Fruit fly (Drosophila melanogaster) whole organism, prepupa: ENCODE results near the gene Sar1.

ENCODE experiments used
- CG10669 ChIP-seq: fragments of 200-800 bp; sonication (Bioruptor generic); optimal IDR thresholded peaks from 3 replicates; lab custom pipeline; 2018; ENCODE audit warnings: missing biosample characterization, mild to moderate bottlenecking, missing genetic modification characterization, moderate library complexity
- CG11294 ChIP-seq: fragments of 200-800 bp; sonication (Bioruptor generic); IDR thresholded peaks from 2 replicates; pipeline ENCODE4 v1.3.6; 2022; ENCODE audit warnings: missing biosample characterization, missing genetic modification characterization
- CG11762 ChIP-seq: fragments of 200-800 bp; sonication (Bioruptor generic); optimal IDR thresholded peaks from 3 replicates; lab custom pipeline; 2016; ENCODE audit warnings: missing biosample characterization, missing genetic modification characterization; ENCODE audit not compliant: insufficient read depth
- CG11902 ChIP-seq: fragments of 200-800 bp; sonication (Bioruptor generic); optimal IDR thresholded peaks from 3 replicates; lab custom pipeline; 2016; ENCODE audit warnings: missing biosample characterization, missing genetic modification characterization
- CG1621 ChIP-seq: fragments of 200-800 bp; sonication (Bioruptor generic); optimal IDR thresholded peaks from 3 replicates; lab custom pipeline; 2018; ENCODE audit warnings: missing biosample characterization, mild to moderate bottlenecking, missing genetic modification characterization
- CG3032 ChIP-seq: fragments of 200-800 bp; optimal IDR thresholded peaks from 2 replicates; lab custom pipeline; 2019; ENCODE audit warnings: missing biosample characterization, mild to moderate bottlenecking, missing genetic modification characterization, moderate library complexity
- CG32006 ChIP-seq: fragments of 200-800 bp; sonication (Bioruptor generic); optimal IDR thresholded peaks from 3 replicates; lab custom pipeline; 2017; ENCODE audit warnings: missing biosample characterization, mild to moderate bottlenecking, missing genetic modification characterization
- CG3919 ChIP-seq: fragments of 200-800 bp; sonication (Bioruptor generic); optimal IDR thresholded peaks from 3 replicates; lab custom pipeline; 2016; ENCODE audit warnings: missing biosample characterization, missing genetic modification characterization
- CG6276 ChIP-seq: fragments of 200-800 bp; sonication (Bioruptor generic); optimal IDR thresholded peaks from 2 replicates; lab custom pipeline; 2017; ENCODE audit warnings: missing biosample characterization, mild to moderate bottlenecking, missing genetic modification characterization
- CG6792 ChIP-seq: fragments of 200-800 bp; sonication (Bioruptor generic); optimal IDR thresholded peaks from 3 replicates; lab custom pipeline; 2016; ENCODE audit warnings: missing biosample characterization, missing genetic modification characterization
- CG6808 ChIP-seq: fragments of 200-800 bp; sonication (Bioruptor generic); optimal IDR thresholded peaks from 3 replicates; lab custom pipeline; 2017; ENCODE audit warnings: missing biosample characterization, missing genetic modification characterization, mild to moderate bottlenecking, moderate library complexity, missing genetic modification reagents
- CG6854 ChIP-seq: fragments of 200-800 bp; sonication (Bioruptor generic); optimal IDR thresholded peaks from 2 replicates; lab custom pipeline; 2017; ENCODE audit warnings: missing biosample characterization, mild to moderate bottlenecking, missing genetic modification characterization
- CG7368 ChIP-seq: fragments of 200-800 bp; sonication (Bioruptor generic); optimal IDR thresholded peaks from 3 replicates; lab custom pipeline; 2016; ENCODE audit warnings: missing biosample characterization, missing genetic modification characterization
- CG8119 ChIP-seq: fragments of 200-800 bp; sonication (Bioruptor generic); IDR thresholded peaks from 3 replicates; pipeline ENCODE4 v1.3.6; 2022; ENCODE audit warnings: missing biosample characterization, missing genetic modification characterization
- CG8319 ChIP-seq: fragments of 200-800 bp; sonication (Bioruptor generic); optimal IDR thresholded peaks from 3 replicates; lab custom pipeline; 2016; ENCODE audit warnings: missing biosample characterization, missing genetic modification characterization
- CG8632 ChIP-seq: fragments of 200-800 bp; sonication (Bioruptor generic); optimal IDR thresholded peaks from 3 replicates; lab custom pipeline; 2016; ENCODE audit warnings: missing biosample characterization, missing genetic modification characterization
- Eip78C ChIP-seq: fragments of 200-800 bp; sonication (Bioruptor generic); peaks from one replicate; lab custom pipeline; 2016; ENCODE audit warnings: missing biosample characterization, missing genetic modification characterization
- Eip93F ChIP-seq: fragments of 200-800 bp; sonication (Bioruptor generic); optimal IDR thresholded peaks from 2 replicates; lab custom pipeline; 2016; ENCODE audit warnings: missing biosample characterization, mild to moderate bottlenecking, missing genetic modification characterization
- Ets21C ChIP-seq: fragments of 200-800 bp; sonication (Bioruptor generic); optimal IDR thresholded peaks from 3 replicates; lab custom pipeline; 2016; ENCODE audit warnings: missing biosample characterization, missing genetic modification characterization
- Ets96B ChIP-seq: fragments of 200-800 bp; optimal IDR thresholded peaks from 2 replicates; lab custom pipeline; 2019; ENCODE audit warnings: missing biosample characterization, mild to moderate bottlenecking, missing genetic modification characterization, moderate library complexity
- Hr38 ChIP-seq: sonication (Bioruptor generic); optimal IDR thresholded peaks from 2 replicates; lab custom pipeline; 2016; ENCODE audit warnings: missing biosample characterization, missing genetic modification characterization
- Hr39 ChIP-seq: fragments of 200-800 bp; sonication (Bioruptor generic); optimal IDR thresholded peaks from 2 replicates; lab custom pipeline; 2016; ENCODE audit warnings: missing biosample characterization, missing genetic modification characterization
- Hr4 ChIP-seq: fragments of 200-800 bp; sonication (Bioruptor generic); optimal IDR thresholded peaks from 3 replicates; lab custom pipeline; 2016; ENCODE audit warnings: missing biosample characterization, missing genetic modification characterization
- Lpt ChIP-seq: fragments of 200-800 bp; sonication (Bioruptor generic); optimal IDR thresholded peaks from 3 replicates; lab custom pipeline; 2016; ENCODE audit warnings: missing biosample characterization, missing genetic modification characterization
- Smox ChIP-seq: fragments of 200-800 bp; sonication (Bioruptor generic); optimal IDR thresholded peaks from 3 replicates; lab custom pipeline; 2016; ENCODE audit warnings: missing biosample characterization, missing genetic modification characterization
- Sox14 ChIP-seq: fragments of 200-800 bp; sonication (Bioruptor generic); optimal IDR thresholded peaks from 3 replicates; lab custom pipeline; 2016; ENCODE audit warnings: missing biosample characterization, missing genetic modification characterization
- Sox15 ChIP-seq: fragments of 200-800 bp; sonication (Bioruptor generic); optimal IDR thresholded peaks from 3 replicates; lab custom pipeline; 2016; ENCODE audit warnings: missing biosample characterization, missing genetic modification characterization
- achi ChIP-seq: fragments of 200-800 bp; sonication (Bioruptor generic); optimal IDR thresholded peaks from 3 replicates; lab custom pipeline; 2016; ENCODE audit warnings: missing biosample characterization, missing genetic modification characterization
- cyc ChIP-seq: fragments of 200-800 bp; sonication (Bioruptor generic); optimal IDR thresholded peaks from 3 replicates; lab custom pipeline; 2016; ENCODE audit warnings: missing biosample characterization, missing genetic modification characterization
- dsx ChIP-seq: fragments of 200-800 bp; optimal IDR thresholded peaks from 3 replicates; lab custom pipeline; 2019; ENCODE audit warnings: missing biosample characterization, mild to moderate bottlenecking, missing genetic modification characterization, moderate library complexity; ENCODE audit not compliant: poor library complexity, severe bottlenecking
- eg ChIP-seq: fragments of 200-800 bp; sonication (Bioruptor generic); IDR thresholded peaks from 3 replicates; pipeline ENCODE4 v1.3.6; 2022; ENCODE audit warnings: missing biosample characterization, missing genetic modification characterization
- esn ChIP-seq: fragments of 200-800 bp; sonication (Bioruptor generic); optimal IDR thresholded peaks from 2 replicates; lab custom pipeline; 2016; ENCODE audit warnings: missing biosample characterization, mild to moderate bottlenecking, missing genetic modification characterization, moderate library complexity
- fd59A ChIP-seq: fragments of 200-800 bp; sonication (Bioruptor generic); optimal IDR thresholded peaks from 2 replicates; lab custom pipeline; 2017; ENCODE audit warnings: missing biosample characterization, mild to moderate bottlenecking, missing genetic modification characterization, missing genetic modification reagents
- fd85E ChIP-seq: fragments of 200-800 bp; sonication (Bioruptor generic); optimal IDR thresholded peaks from 3 replicates; lab custom pipeline; 2016; ENCODE audit warnings: missing biosample characterization, missing genetic modification characterization
- fkh ChIP-seq: fragments of 200-800 bp; sonication (Bioruptor generic); optimal IDR thresholded peaks from 3 replicates; lab custom pipeline; 2017; ENCODE audit warnings: missing biosample characterization, mild to moderate bottlenecking, missing genetic modification characterization, moderate library complexity
- lz ChIP-seq: fragments of 200-800 bp; sonication (Bioruptor generic); optimal IDR thresholded peaks from 3 replicates; lab custom pipeline; 2016; ENCODE audit warnings: missing biosample characterization, missing genetic modification characterization
- net ChIP-seq: fragments of 200-800 bp; sonication (Bioruptor generic); optimal IDR thresholded peaks from 3 replicates; lab custom pipeline; 2016; ENCODE audit warnings: missing biosample characterization, missing genetic modification characterization
- salr ChIP-seq, 2 experiments: fragments of 200-800 bp; sonication (Bioruptor generic); optimal IDR thresholded peaks; 3 replicates each; lab custom pipeline; 2016 to 2018; ENCODE audit warnings: missing biosample characterization in 2 of 2, missing genetic modification characterization in 2 of 2, mild to moderate bottlenecking in 1 of 2
- spab ChIP-seq: fragments of 200-800 bp; sonication (Bioruptor generic); optimal IDR thresholded peaks from 2 replicates; lab custom pipeline; 2017; ENCODE audit warnings: missing biosample characterization, mild to moderate bottlenecking, missing genetic modification characterization, missing genetic modification reagents
- ss ChIP-seq, 2 experiments: fragments of 200-800 bp; sonication (Bioruptor generic); optimal IDR thresholded peaks; 2 replicates in 1 of 2; 3 replicates in 1 of 2; lab custom pipeline; 2017 to 2018; ENCODE audit warnings: mild to moderate bottlenecking in 2 of 2, missing biosample characterization in 2 of 2, missing genetic modification characterization in 2 of 2, moderate library complexity in 1 of 2
- vri ChIP-seq: fragments of 200-800 bp; sonication (Bioruptor generic); optimal IDR thresholded peaks from 3 replicates; lab custom pipeline; 2016; ENCODE audit warnings: missing biosample characterization, mild to moderate bottlenecking, missing genetic modification characterization

Gene Sar1

DNA sequence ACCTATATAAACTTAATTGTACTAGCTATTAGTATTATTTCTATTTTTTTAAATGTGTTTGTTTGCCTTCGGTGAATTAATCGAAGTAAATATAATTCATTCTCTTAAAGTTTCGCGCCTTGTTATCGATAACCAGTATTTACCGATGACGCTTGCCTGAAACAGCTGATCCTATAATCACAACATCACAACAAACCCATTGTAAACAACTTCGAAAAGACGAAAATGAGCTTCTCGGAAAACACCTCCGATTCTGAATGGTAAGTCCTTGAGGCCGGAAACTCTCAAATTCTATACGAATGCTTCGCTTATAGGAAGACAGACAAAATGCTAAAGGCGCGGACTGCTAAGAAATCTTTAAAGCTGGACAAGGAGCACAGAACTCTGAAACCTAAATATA is 23.5 kb downstream of the Sar1 start, which contains the start of gene CG34149:
Gene CG34149 (plus strand): TSS at position 187 of the 400 bp plus-strand sequence.
- TF ChIP-seq Ets21C (GFP tag; lab: Kevin White, UChicago) = no peak
- TF ChIP-seq CG6276 = no peak
- peak; percentile 82 for TF ChIP-seq fkh
- TF ChIP-seq CG10669 (GFP tag; lab: Kevin White, UChicago) = no peak
- TF ChIP-seq CG8119 = no peak

DNA sequence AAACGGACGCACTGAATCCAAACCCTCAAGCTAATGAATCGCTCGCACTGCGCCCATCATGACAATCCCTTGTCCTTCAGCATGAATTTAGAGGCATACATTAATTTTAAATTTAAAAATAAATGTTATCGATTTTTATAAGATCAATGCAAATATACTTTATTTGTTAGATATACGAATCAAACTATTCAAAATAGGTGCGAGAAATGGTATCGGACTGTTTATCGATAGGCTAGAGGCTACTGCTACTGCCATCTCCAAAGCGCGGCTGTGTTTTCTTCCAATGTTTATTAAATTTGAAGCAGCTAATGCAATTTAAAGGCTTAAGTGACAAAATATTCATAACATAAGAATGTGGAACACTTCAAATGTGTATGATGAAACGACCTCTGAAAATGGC is 24.6 kb downstream of the Sar1 start, which contains the start of gene CG43342:
Gene CG43342 (plus strand): TSS at position 264 of the 400 bp plus-strand sequence.
- no peak for TF ChIP-seq Hr38 (GFP tag; lab: Kevin White, UChicago)
- no peak for TF ChIP-seq CG32006 (GFP tag; lab: Kevin White, UChicago)
- no peak for TF ChIP-seq ss (GFP tag; optimal IDR thresholded peaks at IDR 0.05; lab: Kevin White, UChicago)
- no peak for TF ChIP-seq CG6854 (GFP tag; lab: Kevin White, UChicago)
- TF ChIP-seq achi (GFP tag; lab: Kevin White, UChicago) = no peak
- peak; percentile 64 for TF ChIP-seq fkh

DNA sequence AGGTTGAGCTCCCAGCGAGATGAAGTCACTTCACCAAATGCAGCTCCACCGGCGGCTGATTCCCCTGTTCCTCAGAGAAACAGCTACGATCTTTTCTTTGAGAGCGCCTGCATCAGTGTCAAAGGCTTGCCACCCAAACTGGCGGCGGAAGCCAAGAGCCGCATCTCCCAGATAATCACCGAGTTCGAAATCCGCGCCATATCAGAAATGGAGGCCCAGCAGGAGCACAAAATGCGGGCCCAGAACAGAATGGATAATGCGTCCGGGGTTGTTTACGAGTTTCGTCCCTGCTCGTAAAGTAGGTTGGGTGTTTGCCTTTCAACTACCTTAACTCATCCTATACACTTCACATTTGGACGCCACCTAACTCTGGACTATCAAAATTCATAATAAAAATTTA is 25.2 kb downstream of the Sar1 start, which contains the start of gene Gpdh3:
Gene Gpdh3 (plus strand): TSS at position 301 of the 400 bp plus-strand sequence.
- TF ChIP-seq CG11902 (no peak), Ets21C (GFP tag; lab: Kevin White, UChicago) (no peak), eg (GFP tag; lab: Robert Waterston, UW) (no peak), salr (GFP tag; optimal IDR thresholded peaks at IDR 0.05; lab: Kevin White, UChicago) (no peak), Ets96B (no peak), spab (GFP tag; lab: Kevin White, UChicago) (no peak), net (GFP tag; lab: Kevin White, UChicago) (no peak), CG6276 (no peak), Sox14 (GFP tag; lab: Kevin White, UChicago) (no peak), Eip78C (GFP tag; lab: Kevin White, UChicago) (no peak), CG3919 (GFP tag; lab: Kevin White, UChicago) (no peak), cyc (no peak)

DNA sequence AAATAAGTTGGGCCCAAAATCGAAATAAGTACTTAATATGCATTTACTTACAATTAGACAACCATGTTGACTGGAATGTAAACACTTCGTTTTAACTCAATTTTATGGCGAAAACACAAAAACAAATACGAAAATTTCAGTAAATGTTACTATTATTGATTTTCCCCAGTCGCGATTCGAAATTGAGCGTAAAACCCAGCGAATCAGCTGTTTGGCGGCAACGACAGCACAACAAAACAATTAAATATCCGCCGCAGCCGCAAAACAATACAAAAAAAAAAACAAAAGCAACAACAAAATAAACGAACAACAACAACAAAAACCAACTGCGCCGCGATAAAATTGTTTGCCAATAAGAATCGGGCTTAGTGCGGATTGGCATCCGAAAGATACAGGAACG is 33.1 kb downstream of the Sar1 start, which contains the start of the genes CAH8 and CG7059:
Gene CAH8 (minus strand): TSS at position 101 of the 400 bp plus-strand sequence.
Gene CG7059 (plus strand): TSS at position 167 of the 400 bp plus-strand sequence.
- no peak for TF ChIP-seq Smox (GFP tag; lab: Kevin White, UChicago)
- no peak for TF ChIP-seq fd85E (GFP tag; lab: Kevin White, UChicago)
- TF ChIP-seq CG6854 (GFP tag; lab: Kevin White, UChicago) = no peak
- TF ChIP-seq CG6792 (GFP tag; lab: Kevin White, UChicago) = no peak
- no peak for TF ChIP-seq net (GFP tag; lab: Kevin White, UChicago)
- TF ChIP-seq CG3919 (GFP tag; lab: Kevin White, UChicago) = no peak
- no peak for TF ChIP-seq CG6808 (GFP tag; lab: Kevin White, UChicago)
- TF ChIP-seq CG32006 (GFP tag; lab: Kevin White, UChicago) = no peak
- no peak for TF ChIP-seq ss (GFP tag; optimal IDR thresholded peaks at IDR 0.05; lab: Kevin White, UChicago)
- TF ChIP-seq CG11294 (GFP tag; lab: Robert Waterston, UW) = no peak
- TF ChIP-seq lz (GFP tag; lab: Kevin White, UChicago) = no peak
- no peak for TF ChIP-seq CG8632 (GFP tag; lab: Kevin White, UChicago)
- no peak for TF ChIP-seq Sox14 (GFP tag; lab: Kevin White, UChicago)
- TF ChIP-seq CG1621 (tag; lab: Kevin White, UChicago) = no peak
- no peak for TF ChIP-seq Lpt (GFP tag; lab: Kevin White, UChicago)
- TF ChIP-seq vri (GFP tag; lab: Kevin White, UChicago) = no peak
- TF ChIP-seq Eip93F = no peak
- no peak for TF ChIP-seq Hr4 (GFP tag; lab: Kevin White, UChicago)

DNA sequence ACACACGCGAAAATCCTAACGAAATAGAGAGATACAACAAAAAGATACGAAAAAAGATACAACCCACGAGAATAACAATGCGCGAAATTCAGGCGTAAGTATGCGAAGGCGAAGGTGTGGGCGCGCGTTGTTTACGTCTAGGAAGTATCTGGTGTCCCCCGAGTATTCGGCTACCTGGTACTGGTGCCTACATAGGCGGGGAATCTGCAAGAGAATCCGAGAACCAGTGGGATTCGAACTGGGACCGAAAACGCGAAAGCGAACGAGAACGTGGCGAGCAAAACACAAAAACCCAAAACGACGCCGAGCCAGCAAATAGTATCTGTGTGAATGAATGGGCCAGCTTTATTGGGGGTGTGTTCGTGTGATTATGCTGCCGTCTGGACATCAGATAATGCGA is 33.6 kb downstream of the Sar1 start:
- TF ChIP-seq CG6792 (GFP tag; lab: Kevin White, UChicago) (no peak), Eip78C (GFP tag; lab: Kevin White, UChicago) (no peak), CG7368 (no peak), Hr39 (no peak), CG11762 (GFP tag; lab: Kevin White, UChicago) (no peak), CG8319 (GFP tag; lab: Kevin White, UChicago) (no peak), CG3032 (tag; lab: Kevin White, UChicago) (no peak), dsx (GFP tag; lab: Kevin White, UChicago) (no peak), Sox15 (no peak), CG6808 (GFP tag; lab: Kevin White, UChicago) (no peak), CG6276 (no peak), esn (no peak), CG32006 (GFP tag; lab: Kevin White, UChicago) (no peak), fd59A (GFP tag; lab: Kevin White, UChicago) (no peak), eg (GFP tag; lab: Robert Waterston, UW) (no peak), cyc (no peak), Hr38 (GFP tag; lab: Kevin White, UChicago) (no peak)
